Fruit fly (Drosophila melanogaster) whole organism, embryonic: ENCODE results near the gene CG12035.

Experiments used
- ATbp ChIP-seq: fragments of 200-800 bp; sonication (Bioruptor generic); optimal IDR thresholded peaks from 2 replicates; lab custom pipeline; 2017; ENCODE audit warnings: missing biosample characterization, mild to moderate bottlenecking, missing genetic modification characterization, missing genetic modification reagents
- Ada2b ChIP-seq: fragments of 200-800 bp; sonication (Bioruptor generic); IDR thresholded peaks from 2 replicates; pipeline ENCODE4 v1.3.6; 2022; ENCODE audit warnings: missing biosample characterization, missing genetic modification characterization
- CG10462 ChIP-seq: fragments of 200-800 bp; sonication (Bioruptor generic); optimal IDR thresholded peaks from 2 replicates; lab custom pipeline; 2016; ENCODE audit warnings: missing biosample characterization, missing genetic modification characterization
- CG11696 ChIP-seq: fragments of 200-800 bp; sonication (Bioruptor generic); IDR thresholded peaks from 2 replicates; pipeline ENCODE4 v1.3.6; 2022; ENCODE audit warnings: missing biosample characterization, missing genetic modification characterization
- CG12104 ChIP-seq: fragments of 200-800 bp; sonication (Bioruptor generic); optimal IDR thresholded peaks from 3 replicates; lab custom pipeline; 2016; ENCODE audit warnings: missing biosample characterization, missing genetic modification characterization
- CG14860 ChIP-seq: fragments of 200-800 bp; sonication (Bioruptor generic); IDR thresholded peaks from 3 replicates; pipeline ENCODE4 v1.3.6; 2022; ENCODE audit warnings: missing biosample characterization, missing genetic modification characterization; ENCODE audit not compliant: partially characterized antibody
- CG16863 ChIP-seq: fragments of 200-800 bp; sonication (Bioruptor generic); optimal IDR thresholded peaks from 3 replicates; lab custom pipeline; 2016; ENCODE audit warnings: missing biosample characterization, missing genetic modification characterization
- CG17385 ChIP-seq: fragments of 200-800 bp; sonication (Bioruptor generic); optimal IDR thresholded peaks from 3 replicates; lab custom pipeline; 2018; ENCODE audit warnings: missing biosample characterization, mild to moderate bottlenecking, missing genetic modification characterization
- CG2875 ChIP-seq: fragments of 200-800 bp; sonication (Bioruptor generic); optimal IDR thresholded peaks from 2 replicates; lab custom pipeline; 2017; ENCODE audit warnings: missing biosample characterization, mild to moderate bottlenecking, missing genetic modification characterization, missing genetic modification reagents
- CG3726 ChIP-seq: fragments of 200-800 bp; sonication (Bioruptor generic); IDR thresholded peaks from 3 replicates; pipeline ENCODE4, ENCODE4 v1.3.6; 2022; ENCODE audit warnings: missing biosample characterization, missing genetic modification characterization
- CG3995 ChIP-seq: fragments of 200-800 bp; sonication (Bioruptor generic); optimal IDR thresholded peaks from 3 replicates; lab custom pipeline; 2016; ENCODE audit warnings: missing biosample characterization, missing genetic modification characterization
- CG6683 ChIP-seq: fragments of 200-800 bp; sonication (Bioruptor generic); optimal IDR thresholded peaks from 2 replicates; lab custom pipeline; 2017; ENCODE audit warnings: missing biosample characterization, mild to moderate bottlenecking, missing genetic modification characterization, missing genetic modification reagents
- CG7963 ChIP-seq: fragments of 200-800 bp; sonication (Bioruptor generic); IDR thresholded peaks from 3 replicates; pipeline ENCODE4 v1.3.6; 2022; ENCODE audit warnings: missing biosample characterization, missing genetic modification characterization; ENCODE audit not compliant: partially characterized antibody
- CG8924 ChIP-seq: fragments of 200-800 bp; optimal IDR thresholded peaks from 3 replicates; lab custom pipeline; 2019; ENCODE audit warnings: missing biosample characterization, mild to moderate bottlenecking, missing genetic modification characterization, moderate library complexity
- CG9876 ChIP-seq: fragments of 200-800 bp; sonication (Bioruptor generic); optimal IDR thresholded peaks from 2 replicates; lab custom pipeline; 2016; ENCODE audit warnings: missing biosample characterization, missing genetic modification characterization
- Chrac-16 ChIP-seq: fragments of 200-800 bp; sonication (Bioruptor generic); optimal IDR thresholded peaks from 3 replicates; lab custom pipeline; 2016; ENCODE audit warnings: missing biosample characterization, missing genetic modification characterization
- D19A ChIP-seq: fragments of 200-800 bp; optimal IDR thresholded peaks from 3 replicates; lab custom pipeline; 2019; ENCODE audit warnings: missing biosample characterization, mild to moderate bottlenecking, missing genetic modification characterization, moderate library complexity
- Dad ChIP-seq: fragments of 200-800 bp; sonication (Bioruptor generic); optimal IDR thresholded peaks from 3 replicates; lab custom pipeline; 2016; ENCODE audit warnings: missing biosample characterization, missing genetic modification characterization
- Doc3 ChIP-seq: fragments of 200-800 bp; sonication (Bioruptor generic); IDR thresholded peaks from 3 replicates; pipeline ENCODE4 v1.3.6; 2022; ENCODE audit warnings: missing biosample characterization, missing genetic modification characterization; ENCODE audit not compliant: partially characterized antibody
- ERR ChIP-seq: fragments of 200-800 bp; sonication (Bioruptor generic); optimal IDR thresholded peaks from 2 replicates; lab custom pipeline; 2016; ENCODE audit warnings: missing biosample characterization, missing genetic modification characterization
- Fer2 ChIP-seq: fragments of 200-800 bp; sonication (Bioruptor generic); optimal IDR thresholded peaks from 2 replicates; lab custom pipeline; 2018; ENCODE audit warnings: missing biosample characterization, mild to moderate bottlenecking, missing genetic modification characterization, moderate library complexity
- Hand ChIP-seq: fragments of 200-800 bp; sonication (Bioruptor generic); optimal IDR thresholded peaks from 2 replicates; lab custom pipeline; 2017; ENCODE audit warnings: mild to moderate bottlenecking, missing biosample characterization, missing genetic modification reagents, missing genetic modification characterization
- Hsf ChIP-seq: fragments of 200-800 bp; sonication (Bioruptor generic); optimal IDR thresholded peaks from 3 replicates; lab custom pipeline; 2016; ENCODE audit warnings: missing biosample characterization, missing genetic modification characterization
- Myb ChIP-seq: fragments of 200-800 bp; sonication (Bioruptor generic); optimal IDR thresholded peaks from 2 replicates; lab custom pipeline; 2016; ENCODE audit warnings: missing biosample characterization, missing genetic modification characterization
- NK7.1 ChIP-seq: fragments of 200-800 bp; sonication (Bioruptor generic); optimal IDR thresholded peaks from 3 replicates; lab custom pipeline; 2016; ENCODE audit warnings: missing biosample characterization, missing genetic modification characterization
- Oli ChIP-seq: fragments of 200-800 bp; sonication (Bioruptor generic); optimal IDR thresholded peaks from 2 replicates; lab custom pipeline; 2018; ENCODE audit warnings: missing biosample characterization, mild to moderate bottlenecking, missing genetic modification characterization, moderate library complexity
- Spps ChIP-seq: fragments of 200-800 bp; sonication (Bioruptor generic); optimal IDR thresholded peaks from 2 replicates; lab custom pipeline; 2018; ENCODE audit warnings: missing biosample characterization, mild to moderate bottlenecking, missing genetic modification characterization
- Xbp1 ChIP-seq: fragments of 200-800 bp; sonication (Bioruptor generic); optimal IDR thresholded peaks from 3 replicates; lab custom pipeline; 2016; ENCODE audit warnings: missing biosample characterization, mild to moderate bottlenecking, missing genetic modification characterization
- Xrp1 ChIP-seq: fragments of 200-800 bp; sonication (Bioruptor generic); IDR thresholded peaks from 2 replicates; pipeline ENCODE4 v1.3.6; 2022; ENCODE audit warnings: missing biosample characterization, missing genetic modification characterization
- YL-1 ChIP-seq: fragments of 200-800 bp; sonication (Bioruptor generic); optimal IDR thresholded peaks from 3 replicates; lab custom pipeline; 2017; ENCODE audit warnings: missing biosample characterization, mild to moderate bottlenecking, missing genetic modification characterization
- ab ChIP-seq: fragments of 200-800 bp; sonication (Bioruptor generic); optimal IDR thresholded peaks from 2 replicates; lab custom pipeline; 2016; ENCODE audit warnings: missing biosample characterization, missing genetic modification characterization
- caup ChIP-seq: fragments of 200-800 bp; sonication (Bioruptor generic); optimal IDR thresholded peaks from 3 replicates; lab custom pipeline; 2017; ENCODE audit warnings: missing biosample characterization, mild to moderate bottlenecking, missing genetic modification characterization, moderate library complexity; ENCODE audit not compliant: severe bottlenecking
- ci ChIP-seq: fragments of 200-800 bp; sonication (Bioruptor generic); IDR thresholded peaks from 3 replicates; pipeline ENCODE4 v1.3.6; 2022; ENCODE audit warnings: missing biosample characterization, missing genetic modification characterization
- corto ChIP-seq: fragments of 200-800 bp; sonication (Bioruptor generic); optimal IDR thresholded peaks from 2 replicates; lab custom pipeline; 2016; ENCODE audit warnings: missing biosample characterization, mild to moderate bottlenecking, missing genetic modification characterization, moderate library complexity
- cwo ChIP-seq: fragments of 200-800 bp; sonication (Bioruptor generic); optimal IDR thresholded peaks from 3 replicates; lab custom pipeline; 2017; ENCODE audit warnings: missing biosample characterization, missing genetic modification characterization, mild to moderate bottlenecking, moderate library complexity, missing genetic modification reagents
- dmrt11E ChIP-seq: fragments of 200-800 bp; sonication (Bioruptor generic); optimal IDR thresholded peaks from 3 replicates; lab custom pipeline; 2018; ENCODE audit warnings: missing biosample characterization, mild to moderate bottlenecking, missing genetic modification characterization, moderate library complexity
- exex ChIP-seq: fragments of 200-800 bp; sonication (Bioruptor generic); optimal IDR thresholded peaks from 4 replicates; lab custom pipeline; 2018; ENCODE audit warnings: missing biosample characterization, mild to moderate bottlenecking, missing genetic modification characterization, moderate library complexity
- eyg ChIP-seq: fragments of 200-800 bp; sonication (Bioruptor generic); optimal IDR thresholded peaks from 3 replicates; lab custom pipeline; 2016; ENCODE audit warnings: missing biosample characterization, missing genetic modification characterization
- fru ChIP-seq: fragments of >200 bp; optimal IDR thresholded peaks from 2 replicates; lab custom pipeline; 2017
- gcm2 ChIP-seq: fragments of 200-800 bp; sonication (Bioruptor generic); optimal IDR thresholded peaks from 2 replicates; lab custom pipeline; 2016; ENCODE audit warnings: missing biosample characterization, missing genetic modification characterization
- gsb ChIP-seq: fragments of 200-800 bp; sonication (Bioruptor generic); IDR thresholded peaks from 2 replicates; pipeline ENCODE4 v1.3.6; 2022; ENCODE audit warnings: missing biosample characterization, missing genetic modification characterization
- hbn ChIP-seq: fragments of 200-800 bp; sonication (Bioruptor generic); IDR thresholded peaks from 2 replicates; pipeline ENCODE4 v1.3.6; 2022; ENCODE audit warnings: missing biosample characterization, missing genetic modification characterization; ENCODE audit not compliant: partially characterized antibody
- inv ChIP-seq: fragments of 200-800 bp; sonication (Bioruptor generic); IDR thresholded peaks from 2 replicates; pipeline ENCODE4 v1.3.6; 2022; ENCODE audit warnings: missing biosample characterization, missing genetic modification characterization; ENCODE audit not compliant: partially characterized antibody
- mld ChIP-seq: fragments of 200-800 bp; sonication (Bioruptor generic); IDR thresholded peaks from 3 replicates; pipeline ENCODE4 v1.3.6; 2022; ENCODE audit warnings: missing biosample characterization, missing genetic modification characterization; ENCODE audit not compliant: partially characterized antibody
- org-1 ChIP-seq: fragments of 200-800 bp; sonication (Bioruptor generic); optimal IDR thresholded peaks from 2 replicates; lab custom pipeline; 2017; ENCODE audit warnings: missing biosample characterization, missing genetic modification characterization
- sob ChIP-seq: fragments of 200-800 bp; sonication (Bioruptor generic); IDR thresholded peaks from 2 replicates; pipeline ENCODE4 v1.3.6; 2022; ENCODE audit warnings: missing biosample characterization, missing genetic modification characterization
- ssp ChIP-seq: fragments of 200-800 bp; sonication (Bioruptor generic); IDR thresholded peaks from 2 replicates; pipeline ENCODE4 v1.3.6; 2022; ENCODE audit warnings: missing biosample characterization, missing genetic modification characterization
- stc ChIP-seq: fragments of 200-800 bp; sonication (Bioruptor generic); IDR thresholded peaks from 2 replicates; pipeline ENCODE4 v1.3.6; 2022; ENCODE audit warnings: missing biosample characterization, missing genetic modification characterization
- zen2 ChIP-seq: fragments of 200-800 bp; sonication (Bioruptor generic); IDR thresholded peaks from 3 replicates; pipeline ENCODE4 v1.3.6; 2022; ENCODE audit warnings: missing biosample characterization, missing genetic modification characterization; ENCODE audit not compliant: partially characterized antibody

CG12035 gene

DNA sequence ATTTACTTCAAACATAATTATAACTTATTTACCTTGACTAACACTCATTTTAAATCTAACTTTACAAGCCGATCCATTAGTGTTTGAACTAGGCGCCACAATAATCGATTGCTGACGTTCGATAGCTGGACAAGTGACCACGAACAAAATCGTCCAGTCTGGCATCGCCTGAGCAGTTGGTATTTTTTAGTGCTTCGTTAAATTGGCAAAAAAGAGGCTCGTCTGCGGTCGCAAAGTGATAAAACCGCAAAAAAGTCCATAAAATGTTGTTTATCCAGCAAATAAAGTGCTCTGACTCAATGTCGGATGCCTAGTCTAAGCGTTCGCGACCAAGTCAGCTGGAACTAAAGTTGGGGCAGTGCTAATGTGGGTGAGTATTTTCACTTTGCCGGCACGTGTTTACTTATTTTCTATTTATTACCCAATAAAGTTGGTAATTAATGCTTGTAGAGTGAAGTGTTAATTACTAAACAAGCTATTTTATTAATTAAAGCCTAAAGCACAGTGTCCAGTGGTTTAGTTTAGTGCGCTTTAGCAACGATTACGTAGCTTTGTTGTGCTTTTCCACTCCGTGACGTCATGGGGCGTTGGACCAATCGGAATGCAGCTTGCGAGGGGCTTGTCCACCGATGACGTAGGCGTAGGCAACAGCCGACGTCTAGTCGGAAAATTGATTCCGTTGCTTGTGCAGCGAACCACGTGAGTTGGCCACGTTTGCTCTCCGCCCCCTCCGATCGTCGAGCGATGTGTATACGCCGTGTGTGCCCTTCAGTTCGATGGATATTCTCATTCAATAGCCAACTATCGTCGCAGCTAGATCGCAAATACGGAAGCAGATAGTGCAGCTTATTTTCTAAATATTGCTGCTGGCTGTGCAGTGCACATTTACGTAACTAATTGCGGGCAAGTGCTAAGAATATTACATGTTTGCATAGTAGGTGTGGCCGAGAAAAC, 14.5 kb downstream of the CG12035 start, which contains the start of gene Gk2:
Gk2 (plus strand) TSS at position 33 of the 954 bp plus-strand sequence.
- TF ChIP-seq exex (tag; lab: Kevin White, UChicago) (no peak), Chrac-16 (GFP tag; lab: Kevin White, UChicago) (no peak), inv (GFP tag; lab: Robert Waterston, UW) (peak; percentile 27; the same call in 1 of the 2 replicates), CG14860 (GFP tag; lab: Robert Waterston, UW) (peak; percentile 50), CG17385 (GFP tag; lab: Kevin White, UChicago) (no peak), Xrp1 (GFP tag; lab: Robert Waterston, UW) (0 out of 2 replicates have a peak, but pooled peaks have one; percentile 8), Spps (tag; lab: Kevin White, UChicago) (no peak), CG3726 (GFP tag; lab: Robert Waterston, UW) (no peak), cwo (GFP tag; lab: Kevin White, UChicago) (peak; percentile 80), ATbp (GFP tag; lab: Kevin White, UChicago) (no peak), Xbp1 (GFP tag; lab: Kevin White, UChicago) (no peak), ab (GFP tag; lab: Kevin White, UChicago) (no peak), Dad (GFP tag; lab: Kevin White, UChicago) (no peak), CG6683 (GFP tag; lab: Kevin White, UChicago) (no peak), CG10462 (no peak), stc (GFP tag; lab: Robert Waterston, UW) (no peak), D19A (tag; lab: Kevin White, UChicago) (no peak), CG7963 (no peak), gcm2 (no peak), Ada2b (GFP tag; lab: Robert Waterston, UW) (no peak), CG11696 (no peak), dmrt11E (tag; lab: Kevin White, UChicago) (no peak), CG8924 (no peak), eyg (GFP tag; lab: Kevin White, UChicago) (no peak), gsb (no peak), fru (no peak), CG2875 (GFP tag; lab: Kevin White, UChicago) (no peak), CG16863 (GFP tag; lab: Kevin White, UChicago) (no peak), mld (GFP tag; lab: Robert Waterston, UW) (no peak), corto (GFP tag; lab: Kevin White, UChicago) (no peak), Myb (peak; percentile 58), CG9876 (GFP tag; lab: Kevin White, UChicago) (no peak), ssp (GFP tag; lab: Robert Waterston, UW) (no peak), NK7.1 (GFP tag; lab: Kevin White, UChicago) (no peak), zen2 (GFP tag; lab: Robert Waterston, UW) (no peak), ci (GFP tag; lab: Robert Waterston, UW) (peak; percentile 48), Doc3 (no peak), YL-1 (GFP tag; lab: Kevin White, UChicago) (no peak), Hsf (GFP tag; lab: Kevin White, UChicago) (no peak), Fer2 (no peak), Hand (GFP tag; lab: Kevin White, UChicago) (no peak), Oli (tag; lab: Kevin White, UChicago) (no peak), org-1 (no peak), caup (GFP tag; lab: Kevin White, UChicago) (no peak), sob (GFP tag; lab: Robert Waterston, UW) (no peak; the same call in 1 of the 2 replicates), hbn (no peak), ERR (no peak), CG12104 (GFP tag; lab: Kevin White, UChicago) (no peak), CG3995 (GFP tag; lab: Kevin White, UChicago) (peak; percentile 17)
